Fruit fly (Drosophila melanogaster): ENCODE results near the gene Tmtc1.

- TF ChIP-seq rn (GFP tag; IDR thresholded peaks at IDR 0.05) = no peak
- TF ChIP-seq Pif1B (GFP tag; optimal IDR thresholded peaks at IDR 0.05) = no peak
- TF ChIP-seq Snoo (tag; optimal IDR thresholded peaks at IDR 0.05) = no peak
- no peak for TF ChIP-seq D1 (tag; optimal IDR thresholded peaks at IDR 0.05)
- no peak for TF ChIP-seq CG8159 (tag; optimal IDR thresholded peaks at IDR 0.05)
- no peak for TF ChIP-seq fd96Ca (GFP tag; IDR thresholded peaks at IDR 0.05)
- TF ChIP-seq CG12605 (GFP tag; IDR thresholded peaks at IDR 0.05) = no peak
- no peak for TF ChIP-seq CG32121 (GFP tag; IDR thresholded peaks at IDR 0.05)
- TF ChIP-seq Pif1A (GFP tag; optimal IDR thresholded peaks at IDR 0.05) = no peak
- TF ChIP-seq gl (tag; optimal IDR thresholded peaks at IDR 0.05) = no peak
- TF ChIP-seq CG10348 (GFP tag; IDR thresholded peaks at IDR 0.05) = no peak
Observed at dm6 chr2L:2760288-2760687, 82.8 kb downstream of the Tmtc1 start.

All from whole organism, pupa.